Worm (Caenorhabditis elegans) whole organism, dauer: ENCODE measurements around the gene scl-10.

ENCODE experiments used
- unc-62 ChIP-seq: sonication (generic microtip); optimal IDR thresholded peaks from 2 replicates; lab custom pipeline; 2017; ENCODE audit warnings: missing biosample characterization, missing genetic modification reagents, missing genetic modification characterization

Gene scl-10

ce11 chrIV:13086705-13087104, 38.4 kb downstream of the scl-10 start, which contains the start of gene spin-2:
Gene spin-2, plus strand, starts transcription at chrIV:13087005.
- no peak for TF ChIP-seq unc-62 (GFP tag; lab: Kevin White, UChicago)

- no peak for TF ChIP-seq unc-62 (GFP tag; lab: Kevin White, UChicago)
Observed at ce11 chrIV:13089671-13090242, 41.5 kb downstream of the scl-10 start.

ce11 chrIV:13090967-13091366, 42.7 kb downstream of the scl-10 start, which contains the start of gene col-132:
Gene col-132, minus strand, starts transcription at chrIV:13091067.
- TF ChIP-seq unc-62 (GFP tag; lab: Kevin White, UChicago) = no peak

DNA sequence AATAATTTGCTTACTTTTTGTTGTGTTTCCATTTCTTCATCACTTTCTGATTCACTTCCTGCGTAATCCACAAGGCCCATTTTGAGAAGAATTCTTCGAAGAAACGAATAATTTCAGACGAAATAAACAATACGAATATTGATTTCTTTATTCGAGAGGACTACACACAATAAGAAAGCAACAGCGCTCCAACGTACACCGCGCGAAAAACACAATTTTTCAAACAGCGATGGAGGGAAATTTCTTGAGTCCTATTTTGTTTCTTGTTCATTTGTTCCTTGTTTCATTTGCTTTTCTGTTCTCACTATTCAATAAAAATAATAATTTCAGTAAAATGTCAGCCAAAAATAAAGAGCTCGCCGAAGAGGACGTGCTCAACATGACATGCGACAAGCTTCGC, 45.4 kb downstream of the scl-10 start, which contains the start of the genes prcc-1 and C39E9.12:
TSS of gene prcc-1 (minus strand) at position 119 of the 400 bp plus-strand sequence.
TSS of gene C39E9.12 (plus strand) at position 331 of the 400 bp plus-strand sequence.
- no peak for TF ChIP-seq unc-62 (GFP tag; lab: Kevin White, UChicago)

DNA sequence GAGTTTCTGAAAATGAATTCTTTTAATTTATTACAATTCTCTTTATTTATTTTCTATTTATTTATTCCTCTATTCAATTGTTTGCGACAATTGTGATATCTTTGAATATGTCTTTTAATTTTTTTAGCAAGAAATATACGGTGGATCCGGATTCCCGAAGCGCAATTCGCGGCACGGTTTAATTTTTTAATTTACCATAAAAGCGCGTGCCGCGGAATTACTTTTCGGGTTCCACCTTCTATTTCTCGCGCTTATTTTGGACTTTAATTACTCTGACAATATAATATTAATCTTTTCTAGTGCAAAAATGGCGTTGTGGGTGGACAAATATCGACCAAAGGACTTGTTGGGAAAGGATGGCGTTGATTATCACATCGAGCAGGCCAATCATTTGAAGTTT, 47.2 kb downstream of the scl-10 start, which contains the start of gene rfc-3:
TSS of gene rfc-3 (plus strand) at position 301 of the 400 bp plus-strand sequence.
- no peak for TF ChIP-seq unc-62 (GFP tag; lab: Kevin White, UChicago)

DNA sequence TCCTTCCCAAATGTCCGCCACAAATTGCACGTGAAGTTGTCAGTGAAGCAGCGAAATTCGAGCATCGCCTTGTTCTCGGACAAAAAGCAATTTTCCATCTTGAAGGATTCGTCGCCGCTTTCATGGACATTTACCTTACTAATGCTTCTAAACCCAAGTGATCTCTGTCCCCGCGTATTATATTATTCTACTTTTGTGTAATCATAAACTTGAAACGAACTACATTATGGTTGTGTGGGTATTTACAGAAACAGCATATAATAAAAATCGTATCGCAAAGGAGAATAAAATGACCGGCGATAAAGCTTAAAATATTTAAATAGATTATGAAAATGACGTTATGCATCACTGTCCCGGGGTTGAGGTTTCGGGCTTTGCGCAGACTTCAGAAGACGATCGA, 48.5 kb downstream of the scl-10 start:
- no peak for TF ChIP-seq unc-62 (GFP tag; lab: Kevin White, UChicago)

ce11 chrIV:13098652-13099051, 50.4 kb downstream of the scl-10 start, which contains the start of the genes dli-1, tin-9.2 and exos-4.1:
Gene dli-1, minus strand, starts transcription at chrIV:13098792.
Gene tin-9.2, plus strand, starts transcription at chrIV:13098995.
Gene exos-4.1, plus strand, starts transcription at chrIV:13098999.
- TF ChIP-seq unc-62 (GFP tag; lab: Kevin White, UChicago) = no peak
